Fruit fly (Drosophila melanogaster): ENCODE results near the gene mEFG1.

dm6 chr2L:7242240-7242793 is 19.4 kb upstream of the mEFG1 start:
- TF ChIP-seq pdm3 (GFP tag; optimal IDR thresholded peaks at IDR 0.05) (no peak), CG3032 (tag; optimal IDR thresholded peaks at IDR 0.05) (no peak), eg (GFP tag; IDR thresholded peaks at IDR 0.05) (no peak), Sox14 (GFP tag; optimal IDR thresholded peaks at IDR 0.05) (no peak), Sox102F (GFP tag; optimal IDR thresholded peaks at IDR 0.05) (no peak), ss (GFP tag; optimal IDR thresholded peaks at IDR 0.05) (no peak), CG8319 (GFP tag; optimal IDR thresholded peaks at IDR 0.05) (no peak), CG7368 (GFP tag; optimal IDR thresholded peaks at IDR 0.05) (no peak), CG16779 (tag; optimal IDR thresholded peaks at IDR 0.05) (no peak), CG6808 (GFP tag; optimal IDR thresholded peaks at IDR 0.05) (no peak), Lpt (GFP tag; optimal IDR thresholded peaks at IDR 0.05) (no peak), CG3919 (GFP tag; optimal IDR thresholded peaks at IDR 0.05) (no peak), Ets21C (GFP tag; optimal IDR thresholded peaks at IDR 0.05) (no peak), CG15336 (GFP tag; IDR thresholded peaks at IDR 0.05) (no peak)
